Worm (Caenorhabditis elegans) whole organism, L2 larva: ENCODE results near the gene C25D7.5.

Experiments
- F13H6.1 ChIP-seq: sonication (generic microtip); optimal IDR thresholded peaks from 2 replicates; lab custom pipeline; 2016; ENCODE audit warnings: missing genetic modification characterization, missing compliant biosample characterization
- elt-3 ChIP-seq: sonication (generic microtip); optimal IDR thresholded peaks from 2 replicates; lab custom pipeline; 2017; ENCODE audit warnings: missing biosample characterization, missing genetic modification characterization
- fos-1 ChIP-seq: fragments of 150-350 bp; optimal IDR thresholded peaks from 2 replicates; lab custom pipeline; 2014; ENCODE audit warnings: missing biosample characterization, missing genetic modification characterization
- lin-11 ChIP-seq: fragments of 150-350 bp; sonication (generic microtip); optimal IDR thresholded peaks from 2 replicates; lab custom pipeline; 2014; ENCODE audit warnings: missing biosample characterization, missing genetic modification characterization, inconsistent platforms, mixed read lengths
- lin-13 ChIP-seq: fragments of 150-350 bp; optimal IDR thresholded peaks from 2 replicates; lab custom pipeline; 2014; ENCODE audit warnings: missing biosample characterization, missing genetic modification reagents, missing genetic modification characterization
- lsy-2 ChIP-seq, 2 experiments: fragments of 150-350 bp in 1 of 2; sonication (generic microtip) in 1 of 2; optimal IDR thresholded peaks; 2 replicates each; lab custom pipeline; 2014 to 2017; ENCODE audit warnings: missing biosample characterization in 2 of 2, missing genetic modification characterization in 2 of 2
- mdl-1 ChIP-seq, 2 experiments: fragments of 150-350 bp in 1 of 2; sonication (generic microtip) in 1 of 2; optimal IDR thresholded peaks; 2 replicates each; lab custom pipeline; 2017; ENCODE audit warnings: missing biosample characterization in 2 of 2, missing genetic modification characterization in 2 of 2
- nhr-11 ChIP-seq: fragments of 150-350 bp; optimal IDR thresholded peaks from 2 replicates; lab custom pipeline; 2014; ENCODE audit warnings: missing biosample characterization, missing genetic modification characterization
- nhr-12 ChIP-seq: fragments of 150-350 bp; optimal IDR thresholded peaks from 2 replicates; lab custom pipeline; 2014; ENCODE audit warnings: missing biosample characterization, missing genetic modification characterization
- snpc-4 ChIP-seq: fragments of 150-350 bp; optimal IDR thresholded peaks from 2 replicates; lab custom pipeline; 2014; ENCODE audit warnings: missing biosample characterization, missing genetic modification characterization
- unc-39 ChIP-seq: fragments of 150-350 bp; optimal IDR thresholded peaks from 2 replicates; lab custom pipeline; 2014; ENCODE audit warnings: missing biosample characterization, missing genetic modification characterization
- unc-62 ChIP-seq: fragments of 150-350 bp; optimal IDR thresholded peaks from 2 replicates; lab custom pipeline; 2014; ENCODE audit warnings: missing biosample characterization, missing genetic modification reagents, missing genetic modification characterization
- zag-1 ChIP-seq: fragments of 150-350 bp; optimal IDR thresholded peaks from 2 replicates; lab custom pipeline; 2014; ENCODE audit warnings: missing biosample characterization, missing genetic modification characterization

DNA sequence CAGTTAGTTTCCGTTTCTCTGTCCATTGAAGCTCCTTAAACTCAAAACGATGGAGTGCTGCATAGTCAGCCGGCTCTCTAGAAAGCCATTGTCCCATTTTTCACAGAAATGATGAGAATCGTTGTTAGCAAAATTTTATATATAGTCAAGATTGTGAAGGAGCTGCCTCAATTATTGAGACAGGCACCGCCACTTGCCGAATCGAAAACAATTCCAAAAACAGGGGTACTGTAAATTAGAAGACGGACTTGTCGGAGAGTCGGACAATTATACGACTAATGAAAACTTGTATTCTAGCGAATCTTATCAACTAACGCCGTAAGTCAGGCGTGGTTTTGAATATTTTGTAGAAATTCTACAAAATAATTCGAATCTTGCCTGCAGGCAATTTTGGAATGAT lies 32.2 kb upstream of the C25D7.5 start, which contains the start of gene F14H8.2:
- TF ChIP-seq snpc-4 (tag; lab: Kevin White, UChicago) (no peak), zag-1 (no peak), lsy-2 (tag; optimal IDR thresholded peaks at IDR 0.05; lab: Kevin White, UChicago) (no peak), mdl-1 (tag; optimal IDR thresholded peaks at IDR 0.05; lab: Kevin White, UChicago) (no peak), lin-11 (tag; lab: Kevin White, UChicago) (no peak), elt-3 (no peak), nhr-12 (tag; lab: Kevin White, UChicago) (no peak), unc-62 (GFP tag; lab: Kevin White, UChicago) (no peak), F13H6.1 (no peak), fos-1 (tag; lab: Kevin White, UChicago) (no peak), nhr-11 (tag; lab: Kevin White, UChicago) (no peak), lin-13 (GFP tag; lab: Kevin White, UChicago) (no peak), unc-39 (tag; lab: Kevin White, UChicago) (no peak)
